Fruit fly (Drosophila melanogaster): ENCODE measurements around the gene CG17928.

dm6 chr2L:16787548-16787947 lies 3.8 kb upstream of the CG17928 start:
- TF ChIP-seq fd59A (GFP tag; optimal IDR thresholded peaks at IDR 0.05) (no peak), fkh (GFP tag; optimal IDR thresholded peaks at IDR 0.05) (no peak), Hr39 (GFP tag; optimal IDR thresholded peaks at IDR 0.05) (no peak), eg (GFP tag; IDR thresholded peaks at IDR 0.05) (no peak), vri (GFP tag; optimal IDR thresholded peaks at IDR 0.05) (no peak)
